Worm (Caenorhabditis elegans) whole organism, L4/young adult: ENCODE results near the gene rep-1.

Experiments
- dao-5 ChIP-seq: sonication (generic microtip); optimal IDR thresholded peaks from 2 replicates; lab custom pipeline; 2016; ENCODE audit warnings: missing genotype, missing genetic modification characterization, moderate library complexity, missing compliant biosample characterization
- him-1 ChIP-seq: sonication (generic microtip); optimal IDR thresholded peaks from 2 replicates; lab custom pipeline; 2016; ENCODE audit warnings: missing genotype, missing genetic modification reagents, missing genetic modification characterization, missing compliant biosample characterization

DNA sequence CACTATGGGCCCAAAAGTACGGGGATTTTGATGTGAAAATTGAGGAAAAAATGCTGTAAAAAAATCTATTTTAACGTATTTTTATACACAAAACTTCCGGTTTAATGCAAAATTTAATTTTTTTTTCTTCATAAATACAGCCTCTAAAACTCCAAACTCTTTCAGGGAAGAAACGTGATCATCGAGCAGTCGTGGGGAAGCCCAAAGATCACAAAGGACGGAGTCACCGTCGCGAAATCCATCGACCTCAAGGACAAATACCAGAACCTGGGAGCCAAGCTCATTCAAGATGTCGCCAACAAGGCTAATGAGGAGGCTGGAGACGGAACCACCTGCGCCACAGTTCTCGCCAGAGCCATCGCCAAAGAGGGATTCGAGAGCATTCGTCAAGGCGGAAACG lies 49.8 kb downstream of the rep-1 start:
- TF ChIP-seq him-1 (no peak), dao-5 (tag; lab: Kevin White, UChicago) (no peak)
